Worm (Caenorhabditis elegans) whole organism, L2 larva: ENCODE measurements around the gene ZK1320.5.

Source experiments
- F13H6.1 ChIP-seq: sonication (generic microtip); optimal IDR thresholded peaks from 2 replicates; lab custom pipeline; 2016; ENCODE audit warnings: missing genetic modification characterization, missing compliant biosample characterization
- ZK546.5 ChIP-seq: sonication (generic microtip); optimal IDR thresholded peaks from 2 replicates; lab custom pipeline; 2017; ENCODE audit warnings: missing biosample characterization, missing genetic modification characterization
- crh-2 ChIP-seq: sonication (generic microtip); optimal IDR thresholded peaks from 2 replicates; lab custom pipeline; 2017; ENCODE audit warnings: missing biosample characterization, missing genetic modification characterization
- dmd-4 ChIP-seq: sonication (generic microtip); optimal IDR thresholded peaks from 2 replicates; lab custom pipeline; 2017; ENCODE audit warnings: missing biosample characterization, missing genetic modification characterization
- egl-27 ChIP-seq: sonication (generic microtip); optimal IDR thresholded peaks from 3 replicates; lab custom pipeline; 2017; ENCODE audit warnings: missing biosample characterization, missing genetic modification reagents, missing genetic modification characterization
- elt-1 ChIP-seq: fragments of 150-350 bp; optimal IDR thresholded peaks from 2 replicates; lab custom pipeline; 2014; ENCODE audit warnings: missing biosample characterization, missing genetic modification characterization
- lin-13 ChIP-seq: fragments of 150-350 bp; optimal IDR thresholded peaks from 2 replicates; lab custom pipeline; 2014; ENCODE audit warnings: missing biosample characterization, missing genetic modification reagents, missing genetic modification characterization
- lsy-2 ChIP-seq, 2 experiments: fragments of 150-350 bp in 1 of 2; sonication (generic microtip) in 1 of 2; optimal IDR thresholded peaks; 2 replicates each; lab custom pipeline; 2014 to 2017; ENCODE audit warnings: missing biosample characterization in 2 of 2, missing genetic modification characterization in 2 of 2
- mab-5 ChIP-seq: fragments of 150-350 bp; optimal IDR thresholded peaks from 2 replicates; lab custom pipeline; 2014; ENCODE audit warnings: missing biosample characterization, missing genetic modification characterization
- mbf-1 ChIP-seq: sonication (generic microtip); optimal IDR thresholded peaks from 2 replicates; lab custom pipeline; 2017; ENCODE audit warnings: missing biosample characterization, missing genetic modification characterization
- nhr-11 ChIP-seq: fragments of 150-350 bp; optimal IDR thresholded peaks from 2 replicates; lab custom pipeline; 2014; ENCODE audit warnings: missing biosample characterization, missing genetic modification characterization
- nhr-12 ChIP-seq: fragments of 150-350 bp; optimal IDR thresholded peaks from 2 replicates; lab custom pipeline; 2014; ENCODE audit warnings: missing biosample characterization, missing genetic modification characterization
- nhr-21 ChIP-seq: fragments of 150-350 bp; optimal IDR thresholded peaks from 2 replicates; lab custom pipeline; 2014; ENCODE audit warnings: missing biosample characterization, missing genetic modification characterization
- nhr-6 ChIP-seq: fragments of 150-350 bp; optimal IDR thresholded peaks from 2 replicates; lab custom pipeline; 2014; ENCODE audit warnings: missing biosample characterization, missing genetic modification characterization
- peb-1 ChIP-seq: fragments of 150-350 bp; optimal IDR thresholded peaks from 2 replicates; lab custom pipeline; 2014; ENCODE audit warnings: missing biosample characterization, missing genetic modification characterization
- skn-1 ChIP-seq: sonication (generic microtip); optimal IDR thresholded peaks from 2 replicates; lab custom pipeline; 2017; ENCODE audit warnings: missing biosample characterization, missing genetic modification characterization
- sma-3 ChIP-seq: sonication (generic microtip); optimal IDR thresholded peaks from 2 replicates; lab custom pipeline; 2016; ENCODE audit warnings: missing genetic modification reagents, missing genetic modification characterization, missing compliant biosample characterization
- sma-9 ChIP-seq, 2 experiments: fragments of 150-350 bp in 1 of 2; sonication (generic microtip) in 1 of 2; optimal IDR thresholded peaks; 2 replicates each; lab custom pipeline; 2014 to 2016; ENCODE audit warnings: missing genetic modification characterization in 2 of 2, mild to moderate bottlenecking in 1 of 2, missing biosample characterization in 1 of 2, missing compliant biosample characterization in 1 of 2, missing genetic modification reagents in 1 of 2, moderate library complexity in 1 of 2
- snpc-4 ChIP-seq: fragments of 150-350 bp; optimal IDR thresholded peaks from 2 replicates; lab custom pipeline; 2014; ENCODE audit warnings: missing biosample characterization, missing genetic modification characterization
- unc-39 ChIP-seq: fragments of 150-350 bp; optimal IDR thresholded peaks from 2 replicates; lab custom pipeline; 2014; ENCODE audit warnings: missing biosample characterization, missing genetic modification characterization
- unc-55 ChIP-seq: fragments of 150-350 bp; sonication (generic microtip); optimal IDR thresholded peaks from 3 replicates; lab custom pipeline; 2014; ENCODE audit warnings: missing biosample characterization, missing genetic modification reagents, missing genetic modification characterization

The ZK1320.5 gene

ce11 chrII:9618759-9619158, 46.7 kb downstream of the ZK1320.5 start:
- TF ChIP-seq snpc-4 (tag; lab: Kevin White, UChicago): no peak
- TF ChIP-seq elt-1: no peak
- no peak for TF ChIP-seq peb-1
- TF ChIP-seq nhr-6 (tag; lab: Kevin White, UChicago): no peak
- TF ChIP-seq crh-2 (tag; lab: Kevin White, UChicago): no peak
- no peak for TF ChIP-seq egl-27 (tag; lab: Kevin White, UChicago)

DNA sequence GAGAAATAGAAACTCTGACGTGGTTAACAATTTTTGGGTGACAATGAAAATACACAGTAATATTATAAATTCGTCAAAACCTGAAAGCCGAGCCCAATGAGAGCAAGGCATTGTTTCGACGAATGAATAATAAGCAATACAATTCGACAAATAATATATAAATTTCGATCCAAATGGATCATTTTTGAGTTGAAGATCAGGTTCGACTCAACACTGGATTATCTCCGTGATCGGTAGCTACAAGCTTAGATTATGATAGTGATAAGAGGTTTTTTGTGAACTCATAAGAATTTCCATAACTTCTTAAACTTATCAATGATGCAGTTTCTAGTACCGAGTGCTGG, 47.6 kb downstream of the ZK1320.5 start:
- TF ChIP-seq lsy-2 (tag; optimal IDR thresholded peaks at IDR 0.05; lab: Kevin White, UChicago) (peak in 1 of 2 experiments; percentile 7), nhr-11 (no peak), unc-55 (no peak), sma-9 (GFP tag; optimal IDR thresholded peaks at IDR 0.05; lab: Kevin White, UChicago) (peak; percentile 10), sma-9 (tag; optimal IDR thresholded peaks at IDR 0.05; lab: Kevin White, UChicago) (no peak), nhr-21 (tag; lab: Kevin White, UChicago) (peak; percentile 51)

DNA sequence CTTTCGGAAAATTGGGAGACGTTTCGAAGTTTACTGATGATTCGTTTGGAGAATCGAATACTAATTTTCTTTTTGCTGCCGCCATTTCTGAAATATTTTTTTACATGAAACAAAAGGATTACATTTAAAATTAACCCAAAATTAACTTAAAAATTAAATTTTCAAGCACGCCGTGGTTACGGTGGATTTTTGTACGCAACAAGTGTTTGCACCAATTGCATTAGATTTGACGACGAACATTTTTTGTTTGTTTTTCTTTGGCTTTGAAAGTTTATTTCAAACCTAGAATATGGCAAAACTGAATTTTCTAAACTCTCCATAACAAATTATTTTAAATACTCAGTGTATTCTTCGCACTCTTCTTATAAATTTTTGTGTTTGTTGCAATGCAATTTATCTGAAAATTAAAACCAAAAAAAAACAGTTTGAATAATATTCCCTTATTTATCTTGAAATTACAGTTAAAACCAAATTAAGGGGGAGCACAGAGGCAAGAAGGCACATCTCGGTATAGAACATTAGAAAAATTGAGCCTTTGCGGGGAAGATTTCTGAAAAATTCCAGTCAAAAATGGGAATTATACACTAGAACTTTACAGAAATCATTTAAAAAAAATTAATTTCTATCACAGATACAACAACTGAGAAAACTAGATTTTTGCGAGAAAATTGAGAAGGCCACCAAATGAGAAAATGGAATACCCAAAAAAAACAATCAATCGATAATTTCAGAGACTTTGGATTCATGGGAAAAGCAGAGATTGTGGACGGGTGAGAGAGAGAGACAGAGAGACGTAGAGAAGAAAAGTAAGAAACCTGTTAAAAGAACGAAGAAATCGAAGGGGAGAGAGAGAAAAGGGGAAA, 48.2 kb downstream of the ZK1320.5 start, which contains the start of gene hal-3:
Gene hal-3 (minus strand): TSS at position 87 of the 863 bp plus-strand sequence.
- TF ChIP-seq lsy-2 (tag; optimal IDR thresholded peaks at IDR 0.05; lab: Kevin White, UChicago): peak in 1 of 2 experiments; percentile 53
- TF ChIP-seq sma-3 (GFP tag; lab: Kevin White, UChicago): peak; percentile 36
- TF ChIP-seq mab-5 (tag; lab: Kevin White, UChicago): no peak
- peak; percentile 21 for TF ChIP-seq nhr-11
- TF ChIP-seq dmd-4: no peak

ce11 chrII:9614728-9615127, 50.7 kb downstream of the ZK1320.5 start, which contains the start of gene hlh-6:
Gene hlh-6 (minus strand): TSS chrII:9614828.
- TF ChIP-seq unc-39 (tag; lab: Kevin White, UChicago) (no peak), lsy-2 (tag; optimal IDR thresholded peaks at IDR 0.05; lab: Kevin White, UChicago) (no peak), F13H6.1 (tag; lab: Kevin White, UChicago) (no peak), dmd-4 (no peak), elt-1 (no peak), nhr-11 (no peak), ZK546.5 (tag; lab: Kevin White, UChicago) (no peak), nhr-21 (tag; lab: Kevin White, UChicago) (no peak), skn-1 (tag; lab: Kevin White, UChicago) (no peak), nhr-12 (tag; lab: Kevin White, UChicago) (no peak), mbf-1 (no peak), lin-13 (GFP tag; lab: Kevin White, UChicago) (no peak)
